Fruit fly (Drosophila melanogaster): ENCODE results near the gene Tpc1.

Gene Tpc1

dm6 chr3R:10836924-10837323, 45.1 kb downstream of the Tpc1 start:
- no peak for TF ChIP-seq CG11617 (GFP tag; optimal IDR thresholded peaks at IDR 0.05)

dm6 chr3R:10834893-10835292, 47.1 kb downstream of the Tpc1 start:
- TF ChIP-seq CG33017 (tag; optimal IDR thresholded peaks at IDR 0.05): no peak
- no peak for TF ChIP-seq CG1620 (GFP tag; optimal IDR thresholded peaks at IDR 0.05)
- no peak for TF ChIP-seq CG5204 (GFP tag; optimal IDR thresholded peaks at IDR 0.05)
- TF ChIP-seq cic (GFP tag; optimal IDR thresholded peaks at IDR 0.05): no peak
- no peak for TF ChIP-seq toe (GFP tag; optimal IDR thresholded peaks at IDR 0.05)
- no peak for TF ChIP-seq bab1 (GFP tag; optimal IDR thresholded peaks at IDR 0.05)
- TF ChIP-seq Hr96 (GFP tag; optimal IDR thresholded peaks at IDR 0.05): no peak
- TF ChIP-seq cnc (optimal IDR thresholded peaks at IDR 0.05): no peak
- TF ChIP-seq CG11617 (GFP tag; optimal IDR thresholded peaks at IDR 0.05): no peak
- TF ChIP-seq ovo (GFP tag; optimal IDR thresholded peaks at IDR 0.05): no peak
- TF ChIP-seq Clk (GFP tag; optimal IDR thresholded peaks at IDR 0.05): no peak
- TF ChIP-seq Crg-1 (GFP tag; optimal IDR thresholded peaks at IDR 0.05): no peak
- TF ChIP-seq CG7045 (GFP tag; optimal IDR thresholded peaks at IDR 0.05): no peak
- TF ChIP-seq CG7101 (tag; optimal IDR thresholded peaks at IDR 0.05): no peak
- TF ChIP-seq CG14711 (tag; optimal IDR thresholded peaks at IDR 0.05): no peak
- TF ChIP-seq kay (GFP tag; ENCODE audit: borderline replicate concordance): no peak
- TF ChIP-seq pad (GFP tag; optimal IDR thresholded peaks at IDR 0.05): no peak

- TF ChIP-seq cic (GFP tag; optimal IDR thresholded peaks at IDR 0.05) (no peak), CG7101 (tag; optimal IDR thresholded peaks at IDR 0.05) (no peak), CG14711 (tag; optimal IDR thresholded peaks at IDR 0.05) (no peak), Hr96 (GFP tag; optimal IDR thresholded peaks at IDR 0.05) (no peak), CG12768 (GFP tag; optimal IDR thresholded peaks at IDR 0.05) (no peak), ovo (GFP tag; optimal IDR thresholded peaks at IDR 0.05) (no peak), CG5204 (GFP tag; optimal IDR thresholded peaks at IDR 0.05) (no peak)
Observed at dm6 chr3R:10832526-10833165, 49.3 kb downstream of the Tpc1 start.

dm6 chr3R:10829746-10830145, 52.2 kb downstream of the Tpc1 start:
- TF ChIP-seq CG7045 (GFP tag; optimal IDR thresholded peaks at IDR 0.05) (no peak), CG5204 (GFP tag; optimal IDR thresholded peaks at IDR 0.05) (no peak), CG1620 (GFP tag; optimal IDR thresholded peaks at IDR 0.05) (no peak), Hr96 (GFP tag; optimal IDR thresholded peaks at IDR 0.05) (no peak), CG14711 (tag; optimal IDR thresholded peaks at IDR 0.05) (no peak), kay (GFP tag; ENCODE audit: borderline replicate concordance) (no peak), CG12768 (GFP tag; optimal IDR thresholded peaks at IDR 0.05) (no peak), CG7101 (tag; optimal IDR thresholded peaks at IDR 0.05) (no peak)

Data from whole organism, adult.